Worm (Caenorhabditis elegans) whole organism, L4 larva: ENCODE results near the gene Y54F10BM.23.

Experiments
- aly-2 ChIP-seq: sonication (generic microtip); optimal IDR thresholded peaks from 2 replicates; lab custom pipeline; 2018; ENCODE audit warnings: missing biosample characterization, missing genetic modification characterization
- dmd-9 ChIP-seq: fragments of 200-800 bp; sonication (Bioruptor generic); IDR thresholded peaks from 2 replicates; pipeline ENCODE4 v1.3.6; 2022; ENCODE audit warnings: missing genetic modification reagents, missing genetic modification characterization, missing compliant biosample characterization
- nhr-48 ChIP-seq: sonication (generic microtip); optimal IDR thresholded peaks from 2 replicates; lab custom pipeline; 2016; ENCODE audit warnings: mild to moderate bottlenecking, missing genetic modification characterization, missing compliant biosample characterization

ce11 chrIII:2243617-2244016 lies 35.7 kb downstream of the Y54F10BM.23 start:
- TF ChIP-seq dmd-9 (GFP tag; lab: Robert Waterston, UW) (no peak), nhr-48 (tag; lab: Kevin White, UChicago) (no peak), aly-2 (no peak)
